Worm (Caenorhabditis elegans): ENCODE results near the gene gnrr-4.

gnrr-4 gene

ce11 chrX:5753141-5753540, 10.0 kb upstream of the gnrr-4 start:
- no peak for TF ChIP-seq sem-2 (GFP tag; optimal IDR thresholded peaks at IDR 0.05)
- TF ChIP-seq M03D4.4 (tag; optimal IDR thresholded peaks at IDR 0.05): no peak
- no peak for TF ChIP-seq ham-2 (GFP tag; optimal IDR thresholded peaks at IDR 0.05)
- no peak for TF ChIP-seq nhr-237 (tag; optimal IDR thresholded peaks at IDR 0.05)
- no peak for TF ChIP-seq nhr-28 (tag; optimal IDR thresholded peaks at IDR 0.05)
- TF ChIP-seq drap-1 (GFP tag; optimal IDR thresholded peaks at IDR 0.05): no peak
- TF ChIP-seq nhr-76 (tag; optimal IDR thresholded peaks at IDR 0.05): no peak
- no peak for TF ChIP-seq unc-62 (GFP tag; optimal IDR thresholded peaks at IDR 0.05)
- TF ChIP-seq snpc-4 (tag; optimal IDR thresholded peaks at IDR 0.05): no peak
- TF ChIP-seq ces-1 (GFP tag; optimal IDR thresholded peaks at IDR 0.05): no peak
- no peak for TF ChIP-seq flh-1 (GFP tag; optimal IDR thresholded peaks at IDR 0.05)
- no peak for TF ChIP-seq nhr-2 (tag; optimal IDR thresholded peaks at IDR 0.05)

- TF ChIP-seq unc-62 (GFP tag; optimal IDR thresholded peaks at IDR 0.05) (peak; percentile 26), elt-1 (tag; optimal IDR thresholded peaks at IDR 0.05; ENCODE audit: borderline replicate concordance, insufficient read depth) (no peak)
Observed at ce11 chrX:5746665-5747064, 3.6 kb upstream of the gnrr-4 start.

ce11 chrX:5733728-5734252, 9.3 kb downstream of the gnrr-4 start, which contains the start of gene rgs-6:
Gene rgs-6, minus strand, starts transcription at chrX:5733778.
- TF ChIP-seq ceh-39 (tag; optimal IDR thresholded peaks at IDR 0.05): no peak
- TF ChIP-seq lsy-2 (tag; optimal IDR thresholded peaks at IDR 0.05): no peak
- TF ChIP-seq unc-120 (tag; optimal IDR thresholded peaks at IDR 0.05; ENCODE audit: poor library complexity, severe bottlenecking): no peak
- TF ChIP-seq elt-1 (tag; optimal IDR thresholded peaks at IDR 0.05; ENCODE audit: borderline replicate concordance, insufficient read depth): no peak
- TF ChIP-seq unc-62 (GFP tag; optimal IDR thresholded peaks at IDR 0.05): no peak
- TF ChIP-seq mep-1 (tag; optimal IDR thresholded peaks at IDR 0.05): no peak
- no peak for TF ChIP-seq ceh-83 (GFP tag; optimal IDR thresholded peaks at IDR 0.05)
- TF ChIP-seq elt-3 (tag; optimal IDR thresholded peaks at IDR 0.05): no peak
- no peak for TF ChIP-seq nhr-76 (tag; optimal IDR thresholded peaks at IDR 0.05)
- no peak for TF ChIP-seq blmp-1 (tag; optimal IDR thresholded peaks at IDR 0.05)
- TF ChIP-seq ztf-11 (tag; optimal IDR thresholded peaks at IDR 0.05): no peak
- TF ChIP-seq sem-2 (GFP tag; optimal IDR thresholded peaks at IDR 0.05): no peak
- TF ChIP-seq ceh-43 (GFP tag; optimal IDR thresholded peaks at IDR 0.05): no peak
- TF ChIP-seq lin-13 (tag; optimal IDR thresholded peaks at IDR 0.05): no peak
- no peak for TF ChIP-seq ces-1 (GFP tag; optimal IDR thresholded peaks at IDR 0.05)
- no peak for TF ChIP-seq cnd-1 (tag; optimal IDR thresholded peaks at IDR 0.05)
- TF ChIP-seq nhr-237 (tag; optimal IDR thresholded peaks at IDR 0.05): no peak

- TF ChIP-seq elt-1 (tag; optimal IDR thresholded peaks at IDR 0.05; ENCODE audit: borderline replicate concordance, insufficient read depth) (no peak), nhr-76 (tag; optimal IDR thresholded peaks at IDR 0.05) (no peak), M03D4.4 (tag; optimal IDR thresholded peaks at IDR 0.05) (peak; percentile 30), pha-4 (tag; optimal IDR thresholded peaks at IDR 0.05) (no peak), drap-1 (GFP tag; optimal IDR thresholded peaks at IDR 0.05) (peak; percentile 19), elt-3 (tag; optimal IDR thresholded peaks at IDR 0.05) (no peak), lin-32 (GFP tag; optimal IDR thresholded peaks at IDR 0.05) (no peak), mls-2 (tag; optimal IDR thresholded peaks at IDR 0.05) (peak; percentile 74), nhr-28 (tag; optimal IDR thresholded peaks at IDR 0.05) (no peak), unc-39 (tag; optimal IDR thresholded peaks at IDR 0.05) (no peak), ham-2 (GFP tag; optimal IDR thresholded peaks at IDR 0.05) (no peak), unc-62 (GFP tag; optimal IDR thresholded peaks at IDR 0.05) (peak; percentile 6), mep-1 (tag; optimal IDR thresholded peaks at IDR 0.05) (peak; percentile 19), tbx-8 (GFP tag; optimal IDR thresholded peaks at IDR 0.05) (no peak), hlh-1 (tag; optimal IDR thresholded peaks at IDR 0.05) (no peak), ceh-83 (GFP tag; optimal IDR thresholded peaks at IDR 0.05) (peak; percentile 65), ztf-11 (tag; optimal IDR thresholded peaks at IDR 0.05) (no peak), snpc-4 (tag; optimal IDR thresholded peaks at IDR 0.05) (no peak), lsy-2 (tag; optimal IDR thresholded peaks at IDR 0.05) (no peak), ceh-43 (GFP tag; optimal IDR thresholded peaks at IDR 0.05) (peak; percentile 16), lin-13 (tag; optimal IDR thresholded peaks at IDR 0.05) (peak; percentile 24), sem-2 (GFP tag; optimal IDR thresholded peaks at IDR 0.05) (no peak), unc-120 (tag; optimal IDR thresholded peaks at IDR 0.05; ENCODE audit: poor library complexity, severe bottlenecking) (no peak), nhr-2 (tag; optimal IDR thresholded peaks at IDR 0.05) (no peak), cnd-1 (tag; optimal IDR thresholded peaks at IDR 0.05) (no peak), nhr-237 (tag; optimal IDR thresholded peaks at IDR 0.05) (no peak), ces-1 (GFP tag; optimal IDR thresholded peaks at IDR 0.05) (peak; percentile 62), ceh-39 (tag; optimal IDR thresholded peaks at IDR 0.05) (no peak), zip-8 (tag; optimal IDR thresholded peaks at IDR 0.05) (no peak), flh-1 (GFP tag; optimal IDR thresholded peaks at IDR 0.05) (no peak), blmp-1 (tag; optimal IDR thresholded peaks at IDR 0.05) (no peak), mab-5 (tag; optimal IDR thresholded peaks at IDR 0.05) (no peak), sptf-1 (tag; optimal IDR thresholded peaks at IDR 0.05) (peak; percentile 35), bed-3 (GFP tag; optimal IDR thresholded peaks at IDR 0.05) (no peak), nhr-12 (tag; optimal IDR thresholded peaks at IDR 0.05) (no peak)
Observed at ce11 chrX:5728956-5729467, 14.1 kb downstream of the gnrr-4 start.

All from whole organism, mixed stage, embryonic.